Worm (Caenorhabditis elegans): Measurements from ENCODE around the gene pcyt-1.

The pcyt-1 gene

ce11 chrX:7572057-7572456, at the start of gene pcyt-1:
Gene pcyt-1 (plus strand): TSS chrX:7572357.
- TF ChIP-seq tbx-9 (tag; optimal IDR thresholded peaks at IDR 0.05; ENCODE audit: borderline replicate concordance) (no peak), ztf-26 (tag; optimal IDR thresholded peaks at IDR 0.05) (no peak), lin-35 (GFP tag; optimal IDR thresholded peaks at IDR 0.05) (no peak), gei-17 (GFP tag; optimal IDR thresholded peaks at IDR 0.05) (no peak), F52B5.7 (tag; optimal IDR thresholded peaks at IDR 0.05) (no peak), him-1 (tag; optimal IDR thresholded peaks at IDR 0.05) (no peak), hmg-1.2 (GFP tag; IDR thresholded peaks at IDR 0.05) (no peak)

ce11 chrX:7522595-7522994, 49.6 kb upstream of the pcyt-1 start:
- TF ChIP-seq zim-3 (tag; optimal IDR thresholded peaks at IDR 0.05) (no peak), rcor-1 (GFP tag; IDR thresholded peaks at IDR 0.05) (no peak), madf-6 (GFP tag; IDR thresholded peaks at IDR 0.05) (no peak), ztf-22 (GFP tag; optimal IDR thresholded peaks at IDR 0.05) (no peak), ZK185.1 (tag; optimal IDR thresholded peaks at IDR 0.05; ENCODE audit: poor library complexity, severe bottlenecking) (no peak), B0035.1 (tag; optimal IDR thresholded peaks at IDR 0.05) (no peak), madf-8 (GFP tag; conservative IDR thresholded peaks at IDR 0.05) (no peak), Y67H2A.10 (GFP tag; conservative IDR thresholded peaks at IDR 0.05) (no peak), B0261.1 (tag; optimal IDR thresholded peaks at IDR 0.05) (no peak), snpc-4 (GFP tag; optimal IDR thresholded peaks at IDR 0.05) (no peak), snpc-4 (tag; optimal IDR thresholded peaks at IDR 0.05) (no peak), nhr-179 (tag; optimal IDR thresholded peaks at IDR 0.05) (no peak), ceh-58 (GFP tag; IDR thresholded peaks at IDR 0.05) (no peak), F22D6.2 (tag; optimal IDR thresholded peaks at IDR 0.05) (no peak), Y56A3A.18 (GFP tag; IDR thresholded peaks at IDR 0.05) (no peak), mxl-1 (tag; optimal IDR thresholded peaks at IDR 0.05) (no peak), zfh-2 (GFP tag; conservative IDR thresholded peaks at IDR 0.05) (no peak)

- 0 out of 2 replicates have a peak, but pooled peaks have one; percentile 29 for TF ChIP-seq zfh-2 (GFP tag; conservative IDR thresholded peaks at IDR 0.05)
- no peak for TF ChIP-seq attf-3 (GFP tag; conservative IDR thresholded peaks at IDR 0.05)
These were observed 48.4 kb upstream of the pcyt-1 start for ce11 chrX:7523799-7524198.

- TF ChIP-seq attf-6 (GFP tag; IDR thresholded peaks at IDR 0.05) (no peak), sdz-38 (tag; optimal IDR thresholded peaks at IDR 0.05) (no peak), ztf-18 (tag; optimal IDR thresholded peaks at IDR 0.05) (no peak), D2030.7 (GFP tag; IDR thresholded peaks at IDR 0.05) (no peak), chd-7 (tag; optimal IDR thresholded peaks at IDR 0.05) (no peak), nhr-90 (tag; optimal IDR thresholded peaks at IDR 0.05) (no peak), madf-8 (GFP tag; conservative IDR thresholded peaks at IDR 0.05) (no peak), nhr-27 (tag; optimal IDR thresholded peaks at IDR 0.05) (no peak), rcor-1 (GFP tag; IDR thresholded peaks at IDR 0.05) (no peak), ceh-40 (GFP tag; IDR thresholded peaks at IDR 0.05) (no peak), tbp1 (GFP tag; optimal IDR thresholded peaks at IDR 0.05) (no peak), ZK185.1 (tag; optimal IDR thresholded peaks at IDR 0.05; ENCODE audit: poor library complexity, severe bottlenecking) (no peak), hsf-1 (GFP tag; IDR thresholded peaks at IDR 0.05) (no peak)
These were observed 46.9 kb upstream of the pcyt-1 start, which contains the start of gene F46C8.3 for ce11 chrX:7525271-7525670. Gene F46C8.3 (plus strand): TSS chrX:7525571.

Data from whole organism, young adult.